Fruit fly (Drosophila melanogaster) whole organism, wandering third instar larva: ENCODE results near the gene Tps1.

ENCODE experiments used
- GATAd ChIP-seq: sonication (Bioruptor generic); optimal IDR thresholded peaks from 2 replicates; lab custom pipeline; 2016; ENCODE audit warnings: missing biosample characterization, missing genetic modification characterization
- dl ChIP-seq, 2 experiments: fragments of 175-275, 200-275 bp in 1 of 2; fragments of 200-275 bp in 1 of 2; sonication (Bioruptor generic); optimal IDR thresholded peaks; lab custom pipeline; 2018; ENCODE audit warnings: mild to moderate bottlenecking in 2 of 2, missing biosample characterization in 2 of 2, missing genetic modification characterization in 2 of 2, moderate library complexity in 2 of 2; ENCODE audit not compliant: partially characterized antibody in 2 of 2, insufficient read depth in 1 of 2
- pan ChIP-seq: fragments of >200 bp; optimal IDR thresholded peaks from 2 replicates; lab custom pipeline; 2017
- usp ChIP-seq: fragments of >200 bp; optimal IDR thresholded peaks from 2 replicates; lab custom pipeline; 2017; ENCODE audit warnings: missing biosample characterization, missing genetic modification characterization

- TF ChIP-seq usp (no peak), GATAd (no peak), dl (GFP tag; optimal IDR thresholded peaks at IDR 0.05; lab: Kevin White, UChicago; ENCODE audit: insufficient read depth in 1 of 2, partially characterized antibody in 2 of 2) (peak in 1 of 2 experiments; percentile 7), pan (no peak)
These were observed 17.5 kb upstream of the Tps1 start for dm6 chr2L:4370592-4370991.
